Worm (Caenorhabditis elegans): ENCODE results near the gene C08F8.6.

DNA sequence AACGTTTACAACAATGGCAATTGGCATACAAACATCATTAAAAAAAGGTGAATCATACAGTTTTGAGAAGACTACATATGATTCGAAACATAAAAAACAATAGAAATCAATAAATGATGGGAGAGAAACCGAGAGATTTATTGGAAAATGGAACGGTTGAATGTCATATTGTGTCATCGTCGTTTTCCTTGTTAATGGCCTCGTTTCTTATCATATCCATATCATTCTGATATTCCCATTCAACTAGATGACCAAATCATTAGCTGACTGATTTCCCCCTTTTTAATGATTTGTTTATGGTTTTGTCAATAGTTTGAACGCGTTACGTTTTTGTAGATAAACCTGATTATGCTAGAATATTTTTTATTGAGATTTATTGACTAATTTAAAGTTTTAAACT is 10.0 kb upstream of the C08F8.6 start:
- TF ChIP-seq ref-1 (GFP tag; conservative IDR thresholded peaks at IDR 0.05) (no peak), T22C8.4 (GFP tag; IDR thresholded peaks at IDR 0.05) (no peak), tab-1 (GFP tag; IDR thresholded peaks at IDR 0.05) (no peak), flt-1 (GFP tag; IDR thresholded peaks at IDR 0.05) (no peak), klf-2 (GFP tag; conservative IDR thresholded peaks at IDR 0.05) (no peak)
